Fruit fly (Drosophila melanogaster) whole organism, pupa: ENCODE measurements around the gene CG15625.

ENCODE experiments used
- CG10348 ChIP-seq: fragments of 200-800 bp; sonication (Bioruptor generic); IDR thresholded peaks from 2 replicates; pipeline ENCODE4 v1.3.6; 2022; ENCODE audit warnings: missing biosample characterization, missing genetic modification characterization
- CG12605 ChIP-seq: fragments of 200-800 bp; sonication (Bioruptor generic); IDR thresholded peaks from 2 replicates; pipeline ENCODE4 v1.3.6; 2022; ENCODE audit warnings: missing biosample characterization, missing genetic modification characterization
- CG13204 ChIP-seq: fragments of 200-800 bp; sonication (Bioruptor generic); optimal IDR thresholded peaks from 2 replicates; lab custom pipeline; 2018; ENCODE audit warnings: missing biosample characterization, mild to moderate bottlenecking, missing genetic modification characterization, moderate library complexity
- CG14655 ChIP-seq: fragments of 200-800 bp; sonication (Bioruptor generic); optimal IDR thresholded peaks from 3 replicates; lab custom pipeline; 2017; ENCODE audit warnings: mild to moderate bottlenecking, missing biosample characterization, missing genetic modification reagents, missing genetic modification characterization
- CG15710 ChIP-seq: fragments of 200-800 bp; sonication (Bioruptor generic); optimal IDR thresholded peaks from 2 replicates; lab custom pipeline; 2018; ENCODE audit warnings: missing biosample characterization, mild to moderate bottlenecking, missing genetic modification characterization, moderate library complexity
- CG17806 ChIP-seq: fragments of 200-800 bp; sonication (Bioruptor generic); optimal IDR thresholded peaks from 2 replicates; lab custom pipeline; 2018; ENCODE audit warnings: missing biosample characterization, mild to moderate bottlenecking, missing genetic modification characterization, moderate library complexity
- CG32121 ChIP-seq: fragments of 200-800 bp; sonication (Bioruptor generic); IDR thresholded peaks from 2 replicates; pipeline ENCODE4 v1.3.6; 2022; ENCODE audit warnings: missing biosample characterization, missing genetic modification characterization
- CG34367 ChIP-seq: fragments of 200-800 bp; sonication (Bioruptor generic); optimal IDR thresholded peaks from 2 replicates; lab custom pipeline; 2018; ENCODE audit warnings: missing biosample characterization, mild to moderate bottlenecking, missing genetic modification characterization
- CG4496 ChIP-seq: fragments of 200-800 bp; sonication (Bioruptor generic); IDR thresholded peaks from 3 replicates; pipeline ENCODE4 v1.3.6; 2022; ENCODE audit warnings: missing biosample characterization, missing genetic modification characterization
- CG8159 ChIP-seq: fragments of 200-800 bp; sonication (Bioruptor generic); optimal IDR thresholded peaks from 3 replicates; lab custom pipeline; 2018; ENCODE audit warnings: missing biosample characterization, mild to moderate bottlenecking, missing genetic modification characterization, moderate library complexity
- CG8301 ChIP-seq: fragments of 200-800 bp; sonication (Bioruptor generic); optimal IDR thresholded peaks from 2 replicates; lab custom pipeline; 2018; ENCODE audit warnings: missing biosample characterization, mild to moderate bottlenecking, missing genetic modification characterization
- CG9948 ChIP-seq: fragments of 200-800 bp; sonication (Bioruptor generic); optimal IDR thresholded peaks from 2 replicates; lab custom pipeline; 2018; ENCODE audit warnings: missing biosample characterization, mild to moderate bottlenecking, missing genetic modification characterization, moderate library complexity
- D1 ChIP-seq: fragments of 200-800 bp; sonication (Bioruptor generic); optimal IDR thresholded peaks from 2 replicates; lab custom pipeline; 2018; ENCODE audit warnings: missing biosample characterization, mild to moderate bottlenecking, missing genetic modification characterization, moderate library complexity
- EcR ChIP-seq: fragments of 200-800 bp; sonication (Bioruptor generic); optimal IDR thresholded peaks from 3 replicates; lab custom pipeline; 2019; ENCODE audit warnings: missing biosample characterization, missing genetic modification characterization, mild to moderate bottlenecking, moderate library complexity, missing genetic modification reagents
- Ets98B ChIP-seq: fragments of 200-800 bp; sonication (Bioruptor generic); IDR thresholded peaks from 2 replicates; pipeline ENCODE4 v1.3.6; 2022; ENCODE audit warnings: missing biosample characterization, missing genetic modification characterization
- Pif1A ChIP-seq: fragments of 200-800 bp; sonication (Bioruptor generic); optimal IDR thresholded peaks from 3 replicates; lab custom pipeline; 2016; ENCODE audit warnings: missing biosample characterization, missing genetic modification characterization
- Pif1B ChIP-seq: fragments of 200-800 bp; sonication (Bioruptor generic); optimal IDR thresholded peaks from 3 replicates; lab custom pipeline; 2016; ENCODE audit warnings: missing biosample characterization, missing genetic modification characterization
- Snoo ChIP-seq: fragments of 200-800 bp; sonication (Bioruptor generic); optimal IDR thresholded peaks from 3 replicates; lab custom pipeline; 2017; ENCODE audit warnings: missing biosample characterization, mild to moderate bottlenecking, missing genetic modification characterization, inconsistent platforms
- fd96Ca ChIP-seq: fragments of 200-800 bp; sonication (Bioruptor generic); IDR thresholded peaks from 3 replicates; pipeline ENCODE4 v1.3.6; 2022; ENCODE audit warnings: missing biosample characterization, missing genetic modification characterization
- gl ChIP-seq: fragments of 200-800 bp; sonication (Bioruptor generic); optimal IDR thresholded peaks from 2 replicates; lab custom pipeline; 2018; ENCODE audit warnings: missing biosample characterization, mild to moderate bottlenecking, missing genetic modification characterization
- rn ChIP-seq: fragments of 200-800 bp; sonication (Bioruptor generic); IDR thresholded peaks from 2 replicates; pipeline ENCODE4 v1.3.6; 2022; ENCODE audit warnings: missing biosample characterization, missing genetic modification characterization

CG15625 gene

DNA sequence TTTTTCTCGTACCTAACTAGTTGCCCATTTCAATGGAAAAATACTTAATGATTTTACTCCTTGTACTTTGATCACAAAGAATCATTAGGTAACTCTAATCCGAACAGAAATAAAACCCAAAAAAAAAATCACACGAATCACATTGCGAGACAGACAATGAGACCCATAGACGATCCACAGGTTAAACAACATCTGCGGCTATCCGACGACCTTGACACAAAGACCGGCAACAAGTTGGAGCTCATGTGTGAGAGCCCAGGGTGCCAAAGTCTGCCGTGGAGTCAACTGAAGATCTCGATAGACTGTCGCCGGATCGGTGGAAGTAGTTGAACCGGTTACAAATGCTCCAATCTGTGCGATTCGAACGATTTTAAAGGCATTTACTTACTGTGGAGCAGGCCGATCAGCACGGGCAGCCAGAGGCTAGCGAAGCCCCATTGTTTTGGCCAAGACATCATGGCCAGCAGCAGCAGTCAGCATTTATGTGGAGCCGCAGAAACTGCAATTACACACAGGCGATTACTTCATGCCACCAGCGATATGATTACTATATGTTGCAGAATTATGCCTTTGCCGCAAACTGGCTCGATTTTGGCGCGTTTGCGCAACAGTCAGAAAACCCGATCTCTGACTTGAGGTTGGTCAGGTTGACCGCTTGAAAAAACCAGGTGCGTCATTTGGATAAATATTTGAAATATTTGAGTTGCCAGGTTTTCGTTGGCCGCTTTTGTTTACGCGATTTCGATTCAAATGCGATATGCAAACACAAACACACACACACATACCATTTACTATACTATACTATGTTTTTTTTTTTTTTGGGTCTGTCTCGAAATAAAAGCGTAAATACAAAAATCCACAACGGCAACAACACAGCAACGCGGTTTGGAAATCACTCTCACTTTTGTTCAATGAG is 15.8 kb downstream of the CG15625 start:
- TF ChIP-seq EcR (GFP tag; lab: Kevin White, UChicago) (peak; percentile 38), CG32121 (no peak), CG4496 (GFP tag; lab: Robert Waterston, UW) (0 out of 3 replicates have a peak, but pooled peaks have one; percentile 21)

DNA sequence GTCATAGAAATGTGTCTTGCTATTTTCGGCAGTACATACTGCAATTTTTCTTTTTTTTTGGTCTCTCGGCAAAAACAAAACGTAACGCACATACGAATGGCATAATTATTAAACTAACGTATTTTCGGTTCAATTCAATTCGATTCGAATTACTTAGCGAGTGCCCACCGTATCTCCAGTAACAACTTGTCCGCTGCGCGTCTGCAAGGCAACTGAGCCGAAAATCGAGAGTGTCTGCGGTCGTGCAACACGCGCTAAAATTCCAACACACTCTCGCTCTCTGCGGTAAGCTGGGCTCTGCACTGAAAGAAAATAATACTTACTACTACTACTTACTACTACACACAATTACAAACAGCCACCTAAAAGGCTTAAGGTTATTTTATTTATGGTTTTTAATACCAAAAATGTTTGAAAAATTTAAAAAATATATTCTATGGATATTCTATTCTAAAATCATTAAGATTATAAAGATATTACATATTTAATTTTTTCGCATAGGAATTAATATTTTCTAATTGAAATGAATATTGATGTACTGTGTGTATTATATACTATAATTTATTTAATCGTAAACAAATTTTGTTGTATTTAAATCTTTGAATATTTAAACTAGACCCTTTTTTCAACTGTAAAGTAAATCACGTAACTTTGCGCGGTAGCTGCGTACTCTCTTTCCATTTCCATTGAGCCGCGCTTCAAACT is 16.9 kb downstream of the CG15625 start, which contains the start of gene snsl:
Gene snsl (minus strand): TSS at position 217 of the 705 bp plus-strand sequence.
- TF ChIP-seq CG34367 (tag; lab: Kevin White, UChicago), result peak; percentile 46
- no peak for TF ChIP-seq CG10348 (GFP tag; lab: Robert Waterston, UW)
- TF ChIP-seq D1 (tag; lab: Kevin White, UChicago), result peak; percentile 23
- peak; percentile 68 for TF ChIP-seq CG13204 (GFP tag; lab: Kevin White, UChicago)
- TF ChIP-seq Snoo (tag; lab: Kevin White, UChicago), result peak; percentile 32
- TF ChIP-seq rn (GFP tag; lab: Robert Waterston, UW), result no peak
- TF ChIP-seq fd96Ca (GFP tag; lab: Robert Waterston, UW), result peak; percentile 71; the same call in 2 of the 3 replicates
- TF ChIP-seq CG9948 (tag; lab: Kevin White, UChicago), result peak; percentile 77
- TF ChIP-seq CG14655, result peak; percentile 55
- peak; percentile 45 for TF ChIP-seq CG32121
- TF ChIP-seq CG8159 (tag; lab: Kevin White, UChicago), result peak; percentile 86
- TF ChIP-seq Pif1B (GFP tag; lab: Kevin White, UChicago), result peak; percentile 33
- no peak for TF ChIP-seq Pif1A (GFP tag; lab: Kevin White, UChicago)
- no peak for TF ChIP-seq gl (tag; lab: Kevin White, UChicago)
- TF ChIP-seq CG12605, result no peak
- TF ChIP-seq Ets98B (GFP tag; lab: Robert Waterston, UW), result peak; percentile 50
- TF ChIP-seq CG4496 (GFP tag; lab: Robert Waterston, UW), result peak; percentile 56; the same call in 2 of the 3 replicates
- TF ChIP-seq CG17806 (tag; lab: Kevin White, UChicago), result peak; percentile 68
- TF ChIP-seq EcR (GFP tag; lab: Kevin White, UChicago), result no peak
- peak; percentile 79 for TF ChIP-seq CG15710 (tag; lab: Kevin White, UChicago)
- TF ChIP-seq CG8301 (tag; lab: Kevin White, UChicago), result peak; percentile 21

DNA sequence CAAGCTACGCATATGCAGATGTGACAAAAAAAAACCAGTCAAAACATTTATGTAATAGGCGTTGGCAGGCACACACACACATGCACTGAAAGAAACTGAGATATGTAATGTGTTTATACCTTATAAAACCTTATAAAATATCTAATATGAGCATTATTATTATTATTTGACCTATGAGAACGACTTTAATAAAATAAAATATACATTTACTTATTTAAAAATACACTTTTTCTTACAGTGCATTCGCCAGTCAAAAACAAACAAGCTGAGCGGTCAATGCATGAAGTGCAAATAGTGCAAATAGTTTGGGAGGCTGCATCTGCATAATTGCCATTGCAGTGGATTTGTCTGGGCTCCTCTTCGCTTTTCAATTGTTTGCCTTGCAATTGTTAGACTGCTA is 18.2 kb downstream of the CG15625 start:
- TF ChIP-seq CG10348 (GFP tag; lab: Robert Waterston, UW) (0 out of 2 replicates have a peak, but pooled peaks have one; percentile 23), CG32121 (peak; percentile 92), CG15710 (tag; lab: Kevin White, UChicago) (peak; percentile 20), CG14655 (peak; percentile 60), CG9948 (tag; lab: Kevin White, UChicago) (peak; percentile 24), Pif1B (GFP tag; lab: Kevin White, UChicago) (peak; percentile 57), CG4496 (GFP tag; lab: Robert Waterston, UW) (peak; percentile 84), EcR (GFP tag; lab: Kevin White, UChicago) (no peak), CG8159 (tag; lab: Kevin White, UChicago) (peak; percentile 42), CG12605 (peak; percentile 64; the same call in 1 of the 2 replicates), D1 (tag; lab: Kevin White, UChicago) (no peak), fd96Ca (GFP tag; lab: Robert Waterston, UW) (peak; percentile 62; the same call in 2 of the 3 replicates), gl (tag; lab: Kevin White, UChicago) (no peak), Pif1A (GFP tag; lab: Kevin White, UChicago) (peak; percentile 60), CG17806 (tag; lab: Kevin White, UChicago) (peak; percentile 24), Ets98B (GFP tag; lab: Robert Waterston, UW) (peak; percentile 83), rn (GFP tag; lab: Robert Waterston, UW) (peak; percentile 65; the same call in 1 of the 2 replicates), CG8301 (tag; lab: Kevin White, UChicago) (peak; percentile 22), Snoo (tag; lab: Kevin White, UChicago) (peak; percentile 47), CG13204 (GFP tag; lab: Kevin White, UChicago) (no peak), CG34367 (tag; lab: Kevin White, UChicago) (no peak)

DNA sequence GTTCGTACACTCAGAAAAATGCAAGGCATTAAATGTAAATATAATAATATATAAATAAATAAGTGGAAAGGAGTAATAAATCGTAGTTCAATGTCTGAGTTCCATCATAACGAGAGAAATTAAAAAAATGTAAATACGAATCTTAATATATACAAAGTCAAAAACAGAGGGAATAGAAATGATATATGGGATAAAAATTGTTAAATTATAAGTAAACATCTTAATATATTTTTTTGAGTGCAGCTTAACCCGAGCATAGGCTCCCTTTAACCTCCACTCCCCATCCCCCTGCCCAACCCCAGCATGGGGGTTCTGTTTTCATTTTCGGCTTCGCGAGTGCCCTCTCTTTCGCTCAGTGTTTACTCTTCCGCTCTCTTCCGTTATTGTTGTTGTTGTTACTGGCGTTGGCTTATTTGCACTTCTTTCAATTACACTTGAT is 25.9 kb downstream of the CG15625 start:
- TF ChIP-seq CG14655, result peak; percentile 60
- peak; percentile 33 for TF ChIP-seq CG17806 (tag; lab: Kevin White, UChicago)
- TF ChIP-seq CG8159 (tag; lab: Kevin White, UChicago), result peak; percentile 75
- no peak for TF ChIP-seq Pif1A (GFP tag; lab: Kevin White, UChicago)
- TF ChIP-seq CG8301 (tag; lab: Kevin White, UChicago), result peak; percentile 9
- peak; percentile 30 for TF ChIP-seq CG34367 (tag; lab: Kevin White, UChicago)
- TF ChIP-seq Pif1B (GFP tag; lab: Kevin White, UChicago), result peak; percentile 9
- TF ChIP-seq rn (GFP tag; lab: Robert Waterston, UW), result no peak
- TF ChIP-seq CG9948 (tag; lab: Kevin White, UChicago), result peak; percentile 56
- TF ChIP-seq CG12605, result no peak
- TF ChIP-seq Snoo (tag; lab: Kevin White, UChicago), result peak; percentile 41
- TF ChIP-seq CG10348 (GFP tag; lab: Robert Waterston, UW), result no peak
- no peak for TF ChIP-seq Ets98B (GFP tag; lab: Robert Waterston, UW)
- TF ChIP-seq CG13204 (GFP tag; lab: Kevin White, UChicago), result peak; percentile 22
- TF ChIP-seq D1 (tag; lab: Kevin White, UChicago), result no peak
- TF ChIP-seq CG15710 (tag; lab: Kevin White, UChicago), result peak; percentile 63
